Worm (Caenorhabditis elegans): ENCODE results near the gene pals-25.

ce11 chrIII:94759-95330, 39.4 kb upstream of the pals-25 start, which contains the start of gene pat-4:
- TF ChIP-seq ref-1 (GFP tag; conservative IDR thresholded peaks at IDR 0.05): no peak
- no peak for TF ChIP-seq klf-2 (GFP tag; conservative IDR thresholded peaks at IDR 0.05)
- TF ChIP-seq flt-1 (GFP tag; IDR thresholded peaks at IDR 0.05): no peak
- TF ChIP-seq tab-1 (GFP tag; IDR thresholded peaks at IDR 0.05): no peak

Data from whole organism, midembryonic.